Fruit fly (Drosophila melanogaster) whole organism, adult: ENCODE data around the gene Nep7.

Source experiments
- CG11617 ChIP-seq: fragments of 200-800 bp; sonication (Bioruptor generic); optimal IDR thresholded peaks from 2 replicates; lab custom pipeline; 2017; ENCODE audit warnings: mild to moderate bottlenecking, missing biosample characterization, missing genetic modification reagents, missing genetic modification characterization
- CG12768 ChIP-seq: fragments of 200-800 bp; sonication (Bioruptor generic); optimal IDR thresholded peaks from 2 replicates; lab custom pipeline; 2017; ENCODE audit warnings: missing biosample characterization, missing genetic modification characterization, mild to moderate bottlenecking, moderate library complexity, missing genetic modification reagents
- CG14711 ChIP-seq: fragments of 200-800 bp; sonication (Bioruptor generic); optimal IDR thresholded peaks from 2 replicates; lab custom pipeline; 2018; ENCODE audit warnings: missing biosample characterization, mild to moderate bottlenecking, missing genetic modification characterization, moderate library complexity
- CG1620 ChIP-seq: fragments of 200-800 bp; sonication (Bioruptor generic); optimal IDR thresholded peaks from 2 replicates; lab custom pipeline; 2016; ENCODE audit warnings: missing biosample characterization, missing genetic modification characterization
- CG33017 ChIP-seq: fragments of 200-800 bp; sonication (Bioruptor generic); optimal IDR thresholded peaks from 2 replicates; lab custom pipeline; 2018; ENCODE audit warnings: missing biosample characterization, mild to moderate bottlenecking, missing genetic modification characterization, moderate library complexity
- CG5204 ChIP-seq: fragments of 200-800 bp; sonication (Bioruptor generic); optimal IDR thresholded peaks from 2 replicates; lab custom pipeline; 2016; ENCODE audit warnings: missing biosample characterization, missing genetic modification characterization
- CG7045 ChIP-seq: fragments of 200-800 bp; sonication (Bioruptor generic); optimal IDR thresholded peaks from 2 replicates; lab custom pipeline; 2017; ENCODE audit warnings: missing biosample characterization, mild to moderate bottlenecking, missing genetic modification characterization
- CG7101 ChIP-seq: fragments of 200-800 bp; sonication (Bioruptor generic); optimal IDR thresholded peaks from 2 replicates; lab custom pipeline; 2018; ENCODE audit warnings: missing biosample characterization, mild to moderate bottlenecking, missing genetic modification characterization, moderate library complexity
- Clk ChIP-seq: fragments of 200-800 bp; sonication (Bioruptor generic); optimal IDR thresholded peaks from 2 replicates; lab custom pipeline; 2017; ENCODE audit warnings: missing biosample characterization, missing genetic modification characterization
- Crg-1 ChIP-seq: fragments of 200-800 bp; sonication (Bioruptor generic); optimal IDR thresholded peaks from 2 replicates; lab custom pipeline; 2016; ENCODE audit warnings: missing biosample characterization, missing genetic modification characterization
- Hr96 ChIP-seq: fragments of 200-800 bp; sonication (Bioruptor generic); optimal IDR thresholded peaks from 2 replicates; lab custom pipeline; 2016; ENCODE audit warnings: missing biosample characterization, missing genetic modification characterization
- Mnt ChIP-seq: fragments of 200-800 bp; sonication (Bioruptor generic); optimal IDR thresholded peaks from 2 replicates; lab custom pipeline; 2016; ENCODE audit warnings: missing biosample characterization, mild to moderate bottlenecking, missing genetic modification characterization
- bab1 ChIP-seq: fragments of 200-800 bp; sonication (Bioruptor generic); optimal IDR thresholded peaks from 3 replicates; lab custom pipeline; 2019; ENCODE audit warnings: missing biosample characterization, mild to moderate bottlenecking, missing genetic modification characterization, moderate library complexity
- cic ChIP-seq: fragments of 200-800 bp; sonication (Bioruptor generic); optimal IDR thresholded peaks from 2 replicates; lab custom pipeline; 2017; ENCODE audit warnings: missing biosample characterization, mild to moderate bottlenecking, missing genetic modification characterization, moderate library complexity
- cnc ChIP-seq, 2 experiments: fragments of >200 bp; optimal IDR thresholded peaks; 2 replicates each; lab custom pipeline; 2017
- kay ChIP-seq: fragments of 200-800 bp; sonication (Bioruptor generic); peaks from one replicate; lab custom pipeline; 2016; ENCODE audit warnings: missing biosample characterization, missing genetic modification characterization, borderline replicate concordance
- ovo ChIP-seq: fragments of 200-800 bp; sonication (Bioruptor generic); optimal IDR thresholded peaks from 2 replicates; lab custom pipeline; 2016; ENCODE audit warnings: missing biosample characterization, missing genetic modification characterization
- pad ChIP-seq: fragments of 200-800 bp; sonication (Bioruptor generic); optimal IDR thresholded peaks from 3 replicates; lab custom pipeline; 2017; ENCODE audit warnings: missing biosample characterization, missing genetic modification characterization, mild to moderate bottlenecking, moderate library complexity, missing genetic modification reagents
- tj ChIP-seq: fragments of 200-800 bp; sonication (Bioruptor generic); optimal IDR thresholded peaks from 3 replicates; lab custom pipeline; 2017; ENCODE audit warnings: missing biosample characterization, mild to moderate bottlenecking, missing genetic modification characterization, moderate library complexity
- toe ChIP-seq: fragments of 200-800 bp; sonication (Bioruptor generic); optimal IDR thresholded peaks from 2 replicates; lab custom pipeline; 2016; ENCODE audit warnings: missing biosample characterization, missing genetic modification characterization

Gene Nep7

DNA sequence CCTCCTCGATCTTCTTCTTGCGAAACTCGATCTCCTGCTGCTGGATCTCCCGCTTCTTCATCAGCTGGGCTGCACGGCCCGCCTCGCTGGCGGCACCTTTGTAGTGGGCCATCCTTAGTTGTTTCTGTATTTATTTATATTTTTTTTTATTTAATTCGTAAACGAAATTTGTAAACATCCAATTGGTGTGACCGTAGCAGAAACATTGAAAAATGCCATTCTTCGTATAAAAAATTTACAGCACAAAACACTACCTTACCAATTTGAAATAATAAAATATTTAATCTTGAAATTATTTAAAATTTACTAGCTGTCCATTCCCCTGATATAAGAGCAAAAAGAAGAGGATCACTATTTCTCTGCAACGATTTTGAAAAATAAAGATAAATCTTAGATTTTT, 33.8 kb upstream of the Nep7 start, which contains the start of gene CG12259:
CG12259 (minus strand) TSS at position 207 of the 400 bp plus-strand sequence.
- TF ChIP-seq Mnt = no peak
- TF ChIP-seq bab1 (GFP tag; lab: Kevin White, UChicago) = no peak
- no peak for TF ChIP-seq CG14711 (tag; lab: Kevin White, UChicago)
- no peak for TF ChIP-seq CG33017 (tag; lab: Kevin White, UChicago)
- no peak for TF ChIP-seq Hr96 (GFP tag; lab: Kevin White, UChicago)
- TF ChIP-seq ovo (GFP tag; lab: Kevin White, UChicago) = no peak
- no peak for TF ChIP-seq CG5204 (GFP tag; lab: Kevin White, UChicago)
- no peak for TF ChIP-seq toe
- TF ChIP-seq CG1620 (GFP tag; lab: Kevin White, UChicago) = no peak
- no peak for TF ChIP-seq Crg-1 (GFP tag; lab: Kevin White, UChicago)
- no peak for TF ChIP-seq Clk (GFP tag; lab: Kevin White, UChicago)
- TF ChIP-seq CG7101 = no peak
- no peak for TF ChIP-seq kay (GFP tag; lab: Kevin White, UChicago)
- TF ChIP-seq CG7045 = no peak
- no peak for TF ChIP-seq cnc (optimal IDR thresholded peaks at IDR 0.05; lab: Kevin White, UChicago)
- no peak for TF ChIP-seq cic (GFP tag; lab: Kevin White, UChicago)
- TF ChIP-seq CG12768 (GFP tag; lab: Kevin White, UChicago) = no peak
- no peak for TF ChIP-seq tj (GFP tag; lab: Kevin White, UChicago)
- TF ChIP-seq pad (GFP tag; lab: Kevin White, UChicago) = no peak
- TF ChIP-seq CG11617 (GFP tag; lab: Kevin White, UChicago) = no peak

DNA sequence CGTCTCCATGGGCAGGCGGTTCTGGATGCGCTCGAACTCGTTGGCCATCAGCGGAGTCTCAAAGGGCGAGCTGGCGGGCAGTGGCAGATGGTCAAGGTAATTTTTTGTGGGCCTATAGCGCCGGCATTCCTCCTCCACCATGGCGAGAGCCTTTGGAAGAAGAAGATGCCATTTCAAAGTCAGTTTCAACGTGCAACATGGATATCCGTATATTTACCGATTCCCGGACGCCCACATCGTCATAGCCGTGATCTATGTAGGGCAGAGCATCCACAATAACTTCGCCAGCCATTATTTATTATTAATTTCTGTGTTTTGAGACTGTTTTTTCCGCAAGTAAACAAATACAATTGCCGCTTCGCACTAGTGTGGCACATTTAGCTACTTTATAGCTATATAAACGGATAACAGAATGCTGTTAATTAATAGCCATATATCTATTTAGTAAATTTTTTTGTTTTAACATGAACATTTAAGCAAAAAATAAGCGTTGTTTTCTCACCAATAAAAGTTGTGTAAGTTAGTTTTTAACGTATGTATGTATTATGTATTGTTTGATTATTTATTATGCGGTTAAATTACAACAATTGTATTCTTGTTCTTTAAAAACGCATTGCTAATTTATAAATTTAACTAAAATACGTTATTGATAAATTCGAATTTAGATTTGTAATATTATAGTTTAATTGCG, 32.6 kb upstream of the Nep7 start, which contains the start of gene BCAS2:
BCAS2 (minus strand) TSS at position 375 of the 691 bp plus-strand sequence.
- no peak for TF ChIP-seq Clk (GFP tag; lab: Kevin White, UChicago)
- TF ChIP-seq CG11617 (GFP tag; lab: Kevin White, UChicago) = no peak
- no peak for TF ChIP-seq toe
- no peak for TF ChIP-seq CG12768 (GFP tag; lab: Kevin White, UChicago)
- no peak for TF ChIP-seq Crg-1 (GFP tag; lab: Kevin White, UChicago)
- no peak for TF ChIP-seq CG14711 (tag; lab: Kevin White, UChicago)
- TF ChIP-seq CG5204 (GFP tag; lab: Kevin White, UChicago) = no peak
- no peak for TF ChIP-seq CG7045
- no peak for TF ChIP-seq CG1620 (GFP tag; lab: Kevin White, UChicago)
- TF ChIP-seq bab1 (GFP tag; lab: Kevin White, UChicago) = no peak
- no peak for TF ChIP-seq ovo (GFP tag; lab: Kevin White, UChicago)
- TF ChIP-seq cnc (optimal IDR thresholded peaks at IDR 0.05; lab: Kevin White, UChicago) = no peak
- no peak for TF ChIP-seq cic (GFP tag; lab: Kevin White, UChicago)
- no peak for TF ChIP-seq pad (GFP tag; lab: Kevin White, UChicago)
- TF ChIP-seq kay (GFP tag; lab: Kevin White, UChicago) = no peak

DNA sequence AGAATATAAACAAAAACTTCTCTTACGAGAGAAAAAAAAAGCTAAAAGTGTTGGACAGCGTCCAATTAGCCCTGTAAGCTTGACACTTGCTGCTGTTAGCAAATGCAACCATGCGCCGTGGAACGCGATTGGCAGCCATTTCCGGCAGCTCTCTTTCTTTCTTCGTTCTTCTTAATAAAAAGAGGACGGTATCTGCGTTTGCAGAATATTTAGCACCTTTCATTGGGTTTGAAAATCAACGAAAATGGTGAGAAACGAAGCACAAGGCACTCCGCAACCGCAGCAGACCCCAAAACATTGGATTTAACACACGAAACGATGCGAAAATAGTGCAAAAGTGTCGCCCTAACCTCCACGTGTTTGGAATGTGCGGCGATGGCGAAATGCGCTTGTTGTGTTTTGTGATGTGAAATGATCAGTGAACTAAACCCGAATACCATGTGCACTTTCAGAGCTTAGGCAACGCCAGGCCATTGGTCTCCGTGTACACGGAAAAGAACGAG, 32.0 kb upstream of the Nep7 start, which contains the start of gene RpL4:
RpL4 (plus strand) TSS at position 149 of the 503 bp plus-strand sequence.
- TF ChIP-seq CG12768 (GFP tag; lab: Kevin White, UChicago) (peak; percentile 85), pad (GFP tag; lab: Kevin White, UChicago) (peak; percentile 75), Crg-1 (GFP tag; lab: Kevin White, UChicago) (peak; percentile 92), ovo (GFP tag; lab: Kevin White, UChicago) (peak; percentile 83), Mnt (peak; percentile 93), Clk (GFP tag; lab: Kevin White, UChicago) (peak; percentile 46), cnc (optimal IDR thresholded peaks at IDR 0.05; lab: Kevin White, UChicago) (no peak), CG11617 (GFP tag; lab: Kevin White, UChicago) (peak; percentile 95), CG7101 (peak; percentile 92), Hr96 (GFP tag; lab: Kevin White, UChicago) (peak; percentile 91), CG5204 (GFP tag; lab: Kevin White, UChicago) (peak; percentile 84), toe (peak; percentile 82), CG14711 (tag; lab: Kevin White, UChicago) (peak; percentile 59), bab1 (GFP tag; lab: Kevin White, UChicago) (peak; percentile 64), CG7045 (peak; percentile 89), tj (GFP tag; lab: Kevin White, UChicago) (peak; percentile 80), kay (GFP tag; lab: Kevin White, UChicago) (no peak), CG33017 (tag; lab: Kevin White, UChicago) (peak; percentile 84), CG1620 (GFP tag; lab: Kevin White, UChicago) (peak; percentile 91), cic (GFP tag; lab: Kevin White, UChicago) (peak; percentile 72)

DNA sequence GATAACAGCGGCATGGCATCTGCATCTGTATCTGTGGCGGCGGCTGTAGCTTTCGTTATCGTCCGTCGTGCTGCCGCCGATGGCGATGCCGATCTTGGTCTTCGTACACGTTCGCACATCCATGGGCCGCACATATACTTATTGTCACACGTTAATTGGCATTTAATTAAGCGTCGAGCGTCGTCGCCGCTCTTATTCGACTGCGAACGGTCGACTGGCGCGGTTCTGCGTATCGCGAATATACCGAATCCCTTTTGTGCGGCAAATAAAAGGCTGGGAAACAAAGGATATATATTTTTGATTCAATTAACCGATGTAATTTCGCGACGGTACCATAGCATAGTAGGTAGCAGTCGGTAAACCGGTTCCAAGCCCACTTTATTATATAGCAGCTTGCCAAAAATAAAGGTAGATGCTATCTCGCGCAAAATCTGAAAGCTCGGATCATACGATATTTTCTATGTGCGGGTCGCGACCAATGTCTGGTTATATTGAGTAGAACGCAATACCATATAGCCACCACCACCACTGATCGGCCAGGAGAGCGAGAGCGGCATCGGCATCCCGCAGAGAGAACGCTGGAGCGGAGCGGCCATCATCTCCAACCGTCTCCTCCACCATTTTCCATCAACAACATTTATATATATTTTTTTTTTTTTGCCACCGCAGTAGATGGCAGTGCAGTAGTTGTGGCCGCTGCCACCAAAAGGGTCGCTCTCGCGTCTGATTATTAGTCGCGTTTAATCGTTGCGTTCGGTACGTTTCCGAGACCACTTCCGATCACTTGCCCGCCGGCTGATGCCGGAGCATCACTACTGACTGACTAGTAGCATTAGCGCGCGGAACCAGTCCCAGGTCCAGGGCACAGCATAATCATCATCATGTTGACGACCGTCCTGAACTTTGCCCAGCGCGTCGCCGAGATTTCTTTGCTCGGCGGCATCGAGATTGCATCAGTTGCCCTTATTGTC, 29.4 kb upstream of the Nep7 start, which contains the start of gene mino:
mino (plus strand) TSS at position 192 of the 971 bp plus-strand sequence.
- no peak for TF ChIP-seq CG33017 (tag; lab: Kevin White, UChicago)
- TF ChIP-seq ovo (GFP tag; lab: Kevin White, UChicago) = no peak
- TF ChIP-seq CG11617 (GFP tag; lab: Kevin White, UChicago) = peak; percentile 61
- TF ChIP-seq Clk (GFP tag; lab: Kevin White, UChicago) = peak; percentile 43
- TF ChIP-seq toe = peak; percentile 76
- TF ChIP-seq kay (GFP tag; lab: Kevin White, UChicago) = peak; percentile 87
- peak; percentile 48 for TF ChIP-seq CG5204 (GFP tag; lab: Kevin White, UChicago)
- peak; percentile 73 for TF ChIP-seq cic (GFP tag; lab: Kevin White, UChicago)
- peak; percentile 14 for TF ChIP-seq CG7045
- peak; percentile 45 for TF ChIP-seq bab1 (GFP tag; lab: Kevin White, UChicago)
- TF ChIP-seq CG12768 (GFP tag; lab: Kevin White, UChicago) = peak; percentile 45
- TF ChIP-seq tj (GFP tag; lab: Kevin White, UChicago) = peak; percentile 16
- TF ChIP-seq Mnt = peak; percentile 75
- TF ChIP-seq Crg-1 (GFP tag; lab: Kevin White, UChicago) = peak; percentile 40
- TF ChIP-seq CG7101 = no peak
- TF ChIP-seq Hr96 (GFP tag; lab: Kevin White, UChicago) = peak; percentile 11
- TF ChIP-seq cnc (optimal IDR thresholded peaks at IDR 0.05; lab: Kevin White, UChicago) = no peak
- peak; percentile 33 for TF ChIP-seq CG14711 (tag; lab: Kevin White, UChicago)
- peak; percentile 23 for TF ChIP-seq pad (GFP tag; lab: Kevin White, UChicago)
- TF ChIP-seq CG1620 (GFP tag; lab: Kevin White, UChicago) = no peak
